Worm (Caenorhabditis elegans) whole organism, L4 larva: ENCODE measurements around the gene D1086.9.
"Not testable (repeated sequence)": the region's sequence is repeated elsewhere in the genome, so short reads cannot be mapped to it uniquely, and the experiment has no call there.

Experiments used
- D1046.2 ChIP-seq: fragments of 200-800 bp; sonication (Bioruptor generic); IDR thresholded peaks from 2 replicates; pipeline ENCODE4 v1.3.6; 2022; ENCODE audit warnings: missing genetic modification characterization, missing compliant biosample characterization
- F26F4.8 ChIP-seq: fragments of 200-800 bp; sonication (Bioruptor generic); conservative IDR thresholded peaks from 2 replicates; pipeline ENCODE4 v1.3.6; 2022; ENCODE audit warnings: missing genetic modification characterization, missing compliant biosample characterization
- T20F7.1 ChIP-seq: fragments of 200-800 bp; sonication (Bioruptor generic); optimal IDR thresholded peaks from 2 replicates; lab custom pipeline; 2018; ENCODE audit warnings: mild to moderate bottlenecking, missing genetic modification characterization, missing compliant biosample characterization
- Y48G9A.11 ChIP-seq: fragments of 200-800 bp; sonication (Bioruptor generic); IDR thresholded peaks from 2 replicates; pipeline ENCODE4 v1.3.6; 2022; ENCODE audit warnings: missing genetic modification reagents, missing genetic modification characterization, missing compliant biosample characterization
- Y75B8A.6 ChIP-seq: fragments of 200-800 bp; sonication (Bioruptor generic); IDR thresholded peaks from 2 replicates; pipeline ENCODE4 v1.3.6; 2022; ENCODE audit warnings: missing genetic modification reagents, missing genetic modification characterization, missing compliant biosample characterization
- ZK337.2 ChIP-seq: fragments of 200-800 bp; sonication (Bioruptor generic); IDR thresholded peaks from 2 replicates; pipeline ENCODE4 v1.3.6; 2022; ENCODE audit warnings: missing genetic modification reagents, missing genetic modification characterization, missing compliant biosample characterization
- ZK546.5 ChIP-seq, 2 experiments: sonication (generic microtip); optimal IDR thresholded peaks; 2 replicates each; lab custom pipeline; 2017; ENCODE audit warnings: missing biosample characterization in 2 of 2, missing genetic modification characterization in 2 of 2
- aha-1 ChIP-seq: fragments of 150-350 bp; peaks from one replicate; lab custom pipeline; 2014; ENCODE audit warnings: missing biosample characterization, missing genetic modification characterization
- arid-1 ChIP-seq: fragments of 200-800 bp; sonication (Bioruptor generic); conservative IDR thresholded peaks from 2 replicates; pipeline ENCODE4 v1.3.6; 2022; ENCODE audit warnings: missing genetic modification reagents, missing genetic modification characterization, missing compliant biosample characterization
- ceh-20 ChIP-seq: fragments of 200-800 bp; sonication (Bioruptor generic); IDR thresholded peaks from 2 replicates; pipeline ENCODE4 v1.3.6; 2022; ENCODE audit warnings: missing genetic modification reagents, missing genetic modification characterization, missing compliant biosample characterization
- cey-2 ChIP-seq: sonication (generic microtip); optimal IDR thresholded peaks from 3 replicates; lab custom pipeline; 2017; ENCODE audit warnings: missing genetic modification characterization, mild to moderate bottlenecking, missing compliant biosample characterization, antibody characterized with exemption, borderline replicate concordance; ENCODE audit not compliant: insufficient read depth
- ctbp-1 ChIP-seq: fragments of 200-800 bp; sonication (Bioruptor generic); IDR thresholded peaks from 2 replicates; pipeline ENCODE4 v1.3.6; 2022; ENCODE audit warnings: missing genetic modification reagents, missing genetic modification characterization, missing compliant biosample characterization
- dmd-6 ChIP-seq: fragments of 200-800 bp; sonication (Bioruptor generic); IDR thresholded peaks from 2 replicates; pipeline ENCODE4 v1.3.6; 2022; ENCODE audit warnings: missing genetic modification reagents, missing genetic modification characterization, missing compliant biosample characterization
- duxl-1 ChIP-seq: sonication (generic microtip); optimal IDR thresholded peaks from 2 replicates; lab custom pipeline; 2016; ENCODE audit warnings: mild to moderate bottlenecking, missing genetic modification characterization, moderate library complexity, missing compliant biosample characterization; ENCODE audit not compliant: poor library complexity
- dve-1 ChIP-seq: sonication (generic microtip); optimal IDR thresholded peaks from 2 replicates; lab custom pipeline; 2017; ENCODE audit warnings: antibody characterized with exemption, mild to moderate bottlenecking, missing genetic modification characterization, missing compliant biosample characterization; ENCODE audit not compliant: insufficient read depth
- hif-1 ChIP-seq, 2 experiments: sonication (generic microtip); optimal IDR thresholded peaks; 2 replicates each; lab custom pipeline; 2016 to 2017; ENCODE audit warnings: missing compliant biosample characterization in 2 of 2, missing genetic modification characterization in 2 of 2, missing genetic modification reagents in 2 of 2, missing genotype in 2 of 2, mild to moderate bottlenecking in 1 of 2
- hlh-11 ChIP-seq: fragments of 200-800 bp; sonication (Bioruptor generic); optimal IDR thresholded peaks from 2 replicates; lab custom pipeline; 2018; ENCODE audit warnings: mild to moderate bottlenecking, missing genetic modification characterization, missing compliant biosample characterization
- hmg-1.1 ChIP-seq: fragments of 200-800 bp; sonication (Bioruptor generic); IDR thresholded peaks from 2 replicates; pipeline ENCODE4 v1.3.6; 2022; ENCODE audit warnings: missing genetic modification reagents, missing genetic modification characterization, missing compliant biosample characterization
- jun-1 ChIP-seq: fragments of 150-350 bp; optimal IDR thresholded peaks from 2 replicates; lab custom pipeline; 2014; ENCODE audit warnings: missing biosample characterization, missing genetic modification reagents, missing genetic modification characterization
- lin-15B ChIP-seq: fragments of 150-350 bp; sonication (generic microtip); optimal IDR thresholded peaks from 3 replicates; lab custom pipeline; 2014; ENCODE audit warnings: missing biosample characterization, missing genetic modification characterization
- lin-38 ChIP-seq: fragments of 200-800 bp; sonication (Bioruptor generic); IDR thresholded peaks from 2 replicates; pipeline ENCODE4 v1.3.6; 2022; ENCODE audit warnings: missing genetic modification reagents, missing genetic modification characterization, missing compliant biosample characterization
- madf-5 ChIP-seq, 2 experiments: fragments of 200-800 bp; sonication (Bioruptor generic); IDR thresholded peaks; 2 replicates each; pipeline ENCODE4 v1.3.6; 2022; ENCODE audit warnings: missing compliant biosample characterization in 2 of 2, missing genetic modification characterization in 2 of 2
- madf-9 ChIP-seq: fragments of 200-800 bp; sonication (Bioruptor generic); conservative IDR thresholded peaks from 2 replicates; pipeline ENCODE4 v1.3.6; 2022; ENCODE audit warnings: missing genetic modification reagents, missing genetic modification characterization, missing compliant biosample characterization
- mdt-29 ChIP-seq: fragments of 200-800 bp; sonication (Bioruptor generic); IDR thresholded peaks from 2 replicates; pipeline ENCODE4 v1.3.6; 2022; ENCODE audit warnings: missing genetic modification reagents, missing genetic modification characterization, missing compliant biosample characterization
- mep-1 ChIP-seq: fragments of 150-350 bp; sonication (generic microtip); optimal IDR thresholded peaks from 3 replicates; lab custom pipeline; 2014; ENCODE audit warnings: missing biosample characterization, missing genetic modification characterization
- mes-2 ChIP-seq: sonication (generic microtip); optimal IDR thresholded peaks from 2 replicates; lab custom pipeline; 2016; ENCODE audit warnings: missing genotype, mild to moderate bottlenecking, missing genetic modification characterization, missing compliant biosample characterization; ENCODE audit not compliant: poor library complexity, severe bottlenecking
- mxl-2 ChIP-seq: fragments of 200-800 bp; sonication (Bioruptor generic); conservative IDR thresholded peaks from 2 replicates; pipeline ENCODE4 v1.3.6; 2022; ENCODE audit warnings: missing genetic modification reagents, missing genetic modification characterization, missing compliant biosample characterization
- mxl-3 ChIP-seq: fragments of 200-800 bp; sonication (Bioruptor generic); optimal IDR thresholded peaks from 2 replicates; lab custom pipeline; 2018; ENCODE audit warnings: mild to moderate bottlenecking, missing genetic modification characterization, missing compliant biosample characterization
- nhr-102 ChIP-seq: sonication (generic microtip); optimal IDR thresholded peaks from 2 replicates; lab custom pipeline; 2016; ENCODE audit warnings: mild to moderate bottlenecking, missing genetic modification characterization, moderate library complexity, missing compliant biosample characterization
- nhr-11 ChIP-seq: fragments of 150-350 bp; optimal IDR thresholded peaks from 2 replicates; lab custom pipeline; 2014; ENCODE audit warnings: missing biosample characterization, missing genetic modification characterization
- nhr-111 ChIP-seq: fragments of 200-800 bp; sonication (Bioruptor generic); optimal IDR thresholded peaks from 2 replicates; lab custom pipeline; 2018; ENCODE audit warnings: mild to moderate bottlenecking, missing genetic modification characterization, missing compliant biosample characterization
- nhr-25 ChIP-seq: sonication (generic microtip); optimal IDR thresholded peaks from 2 replicates; lab custom pipeline; 2017; ENCODE audit warnings: missing genetic modification characterization, mild to moderate bottlenecking, missing compliant biosample characterization, antibody characterized with exemption, moderate library complexity, borderline replicate concordance; ENCODE audit not compliant: insufficient read depth
- nhr-28 ChIP-seq: fragments of 150-350 bp; optimal IDR thresholded peaks from 2 replicates; lab custom pipeline; 2014; ENCODE audit warnings: missing biosample characterization, missing genetic modification characterization
- nhr-41 ChIP-seq: fragments of 200-800 bp; sonication (Bioruptor generic); IDR thresholded peaks from 2 replicates; pipeline ENCODE4 v1.3.6; 2022; ENCODE audit warnings: missing genetic modification reagents, missing genetic modification characterization, missing compliant biosample characterization
- nhr-42 ChIP-seq: fragments of 200-800 bp; sonication (Bioruptor generic); IDR thresholded peaks from 2 replicates; pipeline ENCODE4 v1.3.6; 2022; ENCODE audit warnings: missing genetic modification characterization, missing compliant biosample characterization
- nhr-48 ChIP-seq: sonication (generic microtip); optimal IDR thresholded peaks from 2 replicates; lab custom pipeline; 2016; ENCODE audit warnings: mild to moderate bottlenecking, missing genetic modification characterization, missing compliant biosample characterization
- nhr-77 ChIP-seq: fragments of 150-350 bp; optimal IDR thresholded peaks from 2 replicates; lab custom pipeline; 2014; ENCODE audit warnings: missing biosample characterization, missing genetic modification characterization
- pha-4 ChIP-seq, 2 experiments: fragments of 150-350 bp in 1 of 2; fragments of 200-800 bp in 1 of 2; sonication (Bioruptor generic) in 1 of 2; IDR thresholded peaks in 1 of 2; optimal IDR thresholded peaks in 1 of 2; 2 replicates each; pipeline versions ENCODE4 v1.3.6 to Lab custom; 2014 to 2022; ENCODE audit warnings: missing genetic modification characterization in 2 of 2, missing genetic modification reagents in 2 of 2, missing biosample characterization in 1 of 2, missing compliant biosample characterization in 1 of 2
- sdz-12 ChIP-seq: fragments of 200-800 bp; sonication (Bioruptor generic); optimal IDR thresholded peaks from 2 replicates; lab custom pipeline; 2018; ENCODE audit warnings: mild to moderate bottlenecking, missing genetic modification characterization, missing compliant biosample characterization
- set-16 ChIP-seq: fragments of 200-800 bp; sonication (Bioruptor generic); IDR thresholded peaks from 2 replicates; pipeline ENCODE4 v1.3.6; 2022; ENCODE audit warnings: missing genetic modification reagents, missing genetic modification characterization, missing compliant biosample characterization
- spr-1 ChIP-seq: sonication (generic microtip); optimal IDR thresholded peaks from 2 replicates; lab custom pipeline; 2016; ENCODE audit warnings: mild to moderate bottlenecking, missing genetic modification characterization, missing compliant biosample characterization
- unc-130 ChIP-seq: sonication (generic microtip); optimal IDR thresholded peaks from 2 replicates; lab custom pipeline; 2016; ENCODE audit warnings: missing genetic modification reagents, missing genetic modification characterization, missing compliant biosample characterization
- zfp-2 ChIP-seq: sonication (generic microtip); optimal IDR thresholded peaks from 2 replicates; lab custom pipeline; 2016; ENCODE audit warnings: mild to moderate bottlenecking, missing genetic modification characterization, missing compliant biosample characterization
- zfp-3 ChIP-seq: fragments of 200-800 bp; sonication (Bioruptor generic); conservative IDR thresholded peaks from 2 replicates; pipeline ENCODE4 v1.3.6; 2022; ENCODE audit warnings: missing genetic modification reagents, missing genetic modification characterization, missing compliant biosample characterization
- zip-11 ChIP-seq: fragments of 200-800 bp; sonication (Bioruptor generic); IDR thresholded peaks from 2 replicates; pipeline ENCODE4 v1.3.6; 2022; ENCODE audit warnings: missing genetic modification characterization, missing compliant biosample characterization
- zip-2 ChIP-seq: fragments of 150-350 bp; optimal IDR thresholded peaks from 2 replicates; lab custom pipeline; 2014; ENCODE audit warnings: missing biosample characterization, missing genetic modification characterization
- ztf-7 ChIP-seq: fragments of 150-350 bp; optimal IDR thresholded peaks from 2 replicates; lab custom pipeline; 2014; ENCODE audit warnings: missing biosample characterization, missing genetic modification characterization

D1086.9 gene

ce11 chrV:14103970-14104369, at the start of gene D1086.9:
TSS of gene D1086.9 (plus strand) at chrV:14104270.
- TF ChIP-seq hmg-1.1 (GFP tag; lab: Robert Waterston, UW) (no peak), madf-9 (GFP tag; lab: Robert Waterston, UW) (no peak), zip-2 (no peak), spr-1 (tag; lab: Kevin White, UChicago) (no peak), F26F4.8 (no peak), ZK546.5 (tag; optimal IDR thresholded peaks at IDR 0.05; lab: Kevin White, UChicago) (no peak), madf-5 (GFP tag; IDR thresholded peaks at IDR 0.05; lab: Robert Waterston, UW) (no peak), nhr-11 (tag; lab: Kevin White, UChicago) (no peak), D1046.2 (GFP tag; lab: Robert Waterston, UW) (no peak), nhr-111 (GFP tag; lab: Kevin White, UChicago) (no peak), sdz-12 (no peak), ctbp-1 (GFP tag; lab: Robert Waterston, UW) (no peak), mes-2 (tag; lab: Kevin White, UChicago) (no peak), zip-11 (GFP tag; lab: Robert Waterston, UW) (no peak), Y75B8A.6 (GFP tag; lab: Robert Waterston, UW) (no peak), nhr-28 (tag; lab: Kevin White, UChicago) (no peak), ZK337.2 (GFP tag; lab: Robert Waterston, UW) (no peak)

ce11 chrV:14055097-14055496, 49.0 kb upstream of the D1086.9 start:
- TF ChIP-seq jun-1 (tag; lab: Kevin White, UChicago): peak; percentile 39
- peak; percentile 61 to 94 for TF ChIP-seq hif-1 (tag; optimal IDR thresholded peaks at IDR 0.05; lab: Kevin White, UChicago)
- peak; percentile 97 for TF ChIP-seq aha-1 (tag; lab: Kevin White, UChicago)
- TF ChIP-seq mxl-2: peak; percentile 88
- TF ChIP-seq arid-1: peak; percentile 94
- TF ChIP-seq nhr-48: peak; percentile 90
- peak; percentile 89 for TF ChIP-seq T20F7.1 (GFP tag; lab: Kevin White, UChicago)
- TF ChIP-seq ceh-20 (GFP tag; lab: Robert Waterston, UW): peak; percentile 98
- peak; percentile 97 for TF ChIP-seq madf-9 (GFP tag; lab: Robert Waterston, UW)
- peak; percentile 94 for TF ChIP-seq mdt-29 (GFP tag; lab: Robert Waterston, UW)
- TF ChIP-seq hlh-11 (tag; lab: Kevin White, UChicago): peak; percentile 95
- TF ChIP-seq nhr-41 (GFP tag; lab: Robert Waterston, UW): peak; percentile 74; the same call in 1 of the 2 replicates
- TF ChIP-seq dve-1: peak; percentile 93
- TF ChIP-seq lin-15B (tag; lab: Kevin White, UChicago): peak; percentile 14
- peak; percentile 81 for TF ChIP-seq unc-130 (GFP tag; lab: Kevin White, UChicago)
- peak; percentile 98 for TF ChIP-seq lin-38 (GFP tag; lab: Robert Waterston, UW)
- TF ChIP-seq mep-1 (tag; lab: Kevin White, UChicago): peak; percentile 90
- TF ChIP-seq D1046.2 (GFP tag; lab: Robert Waterston, UW): peak; percentile 96
- TF ChIP-seq duxl-1 (tag; lab: Kevin White, UChicago): peak; percentile 97
- TF ChIP-seq nhr-102: peak; percentile 95
- peak; percentile 97 for TF ChIP-seq nhr-42 (GFP tag; lab: Robert Waterston, UW)
- TF ChIP-seq mxl-3: peak; percentile 85
- TF ChIP-seq nhr-28 (tag; lab: Kevin White, UChicago): peak; percentile 72
- TF ChIP-seq nhr-25 (tag; lab: Kevin White, UChicago): peak; percentile 55
- TF ChIP-seq zfp-3 (GFP tag; lab: Robert Waterston, UW): peak; percentile 96
- peak; percentile 42 for TF ChIP-seq zfp-2
- peak; percentile 99 for TF ChIP-seq ZK337.2 (GFP tag; lab: Robert Waterston, UW)
- TF ChIP-seq ztf-7: peak; percentile 70
- TF ChIP-seq nhr-77 (tag; lab: Kevin White, UChicago): peak; percentile 54
- TF ChIP-seq dmd-6 (GFP tag; lab: Robert Waterston, UW): peak; percentile 99
- TF ChIP-seq pha-4 (GFP tag; IDR thresholded peaks at IDR 0.05; lab: Robert Waterston, UW): peak; percentile 96
- not testable (repeated sequence) for TF ChIP-seq pha-4 (tag; optimal IDR thresholded peaks at IDR 0.05; lab: Kevin White, UChicago)
- peak; percentile 1 for TF ChIP-seq cey-2 (tag; lab: Kevin White, UChicago)
- TF ChIP-seq nhr-11 (tag; lab: Kevin White, UChicago): peak; percentile 61
- TF ChIP-seq set-16 (GFP tag; lab: Robert Waterston, UW): peak; percentile 78
- TF ChIP-seq Y75B8A.6 (GFP tag; lab: Robert Waterston, UW): peak; percentile 91; the same call in 1 of the 2 replicates
- peak; percentile 92 for TF ChIP-seq Y48G9A.11 (GFP tag; lab: Robert Waterston, UW)
